Fruit fly (Drosophila melanogaster): ENCODE data around the gene Nepl21.

dm6 chr3R:28859058-28859526, 24.4 kb upstream of the Nepl21 start, which contains the start of gene Inx3:
- TF ChIP-seq CG1620 (GFP tag; optimal IDR thresholded peaks at IDR 0.05) (no peak), kay (GFP tag; ENCODE audit: borderline replicate concordance) (no peak), cnc (optimal IDR thresholded peaks at IDR 0.05) (no peak), Mnt (GFP tag; optimal IDR thresholded peaks at IDR 0.05) (peak; percentile 45), CG7101 (tag; optimal IDR thresholded peaks at IDR 0.05) (peak; percentile 12), CG14711 (tag; optimal IDR thresholded peaks at IDR 0.05) (no peak)
